Worm (Caenorhabditis elegans): ENCODE measurements around the gene C50H11.8.

- TF ChIP-seq ama-1 (optimal IDR thresholded peaks at IDR 0.05) (no peak), B0310.2 (tag; optimal IDR thresholded peaks at IDR 0.05) (no peak)
Measured at ce11 chrV:3071548-3071947, 17.2 kb downstream of the C50H11.8 start, which contains the start of gene C50H11.13.
